Worm (Caenorhabditis elegans) whole organism, L4 larva: Measurements from ENCODE around the gene F36D3.16.

Experiments
- D1046.2 ChIP-seq: fragments of 200-800 bp; sonication (Bioruptor generic); IDR thresholded peaks from 2 replicates; pipeline ENCODE4 v1.3.6; 2022; ENCODE audit warnings: missing genetic modification characterization, missing compliant biosample characterization
- ZK337.2 ChIP-seq: fragments of 200-800 bp; sonication (Bioruptor generic); IDR thresholded peaks from 2 replicates; pipeline ENCODE4 v1.3.6; 2022; ENCODE audit warnings: missing genetic modification reagents, missing genetic modification characterization, missing compliant biosample characterization
- aha-1 ChIP-seq: fragments of 150-350 bp; peaks from one replicate; lab custom pipeline; 2014; ENCODE audit warnings: missing biosample characterization, missing genetic modification characterization
- ama-1 ChIP-seq: fragments of 150-350 bp; optimal IDR thresholded peaks from 2 replicates; lab custom pipeline; 2014; ENCODE audit warnings: inconsistent platforms, mixed read lengths
- fkh-10 ChIP-seq: fragments of 150-350 bp; optimal IDR thresholded peaks from 2 replicates; lab custom pipeline; 2014; ENCODE audit warnings: missing biosample characterization, missing genetic modification reagents, missing genetic modification characterization
- lin-13 ChIP-seq: fragments of 150-350 bp; optimal IDR thresholded peaks from 2 replicates; lab custom pipeline; 2014; ENCODE audit warnings: missing biosample characterization, missing genetic modification reagents, missing genetic modification characterization
- mdl-1 ChIP-seq, 2 experiments: fragments of 150-350 bp in 1 of 2; sonication (generic microtip) in 1 of 2; optimal IDR thresholded peaks; 2 replicates each; lab custom pipeline; 2014 to 2017; ENCODE audit warnings: missing biosample characterization in 2 of 2, missing genetic modification characterization in 2 of 2
- nhr-237 ChIP-seq: sonication (generic microtip); optimal IDR thresholded peaks from 2 replicates; lab custom pipeline; 2017; ENCODE audit warnings: missing biosample characterization, missing genetic modification characterization
- nhr-28 ChIP-seq: fragments of 150-350 bp; optimal IDR thresholded peaks from 2 replicates; lab custom pipeline; 2014; ENCODE audit warnings: missing biosample characterization, missing genetic modification characterization
- nhr-76 ChIP-seq: fragments of 150-350 bp; optimal IDR thresholded peaks from 2 replicates; lab custom pipeline; 2014; ENCODE audit warnings: missing biosample characterization, missing genetic modification characterization
- php-3 ChIP-seq: fragments of 200-800 bp; sonication (Bioruptor generic); IDR thresholded peaks from 2 replicates; pipeline ENCODE4 v1.3.6; 2022; ENCODE audit warnings: missing genetic modification reagents, missing genetic modification characterization, missing compliant biosample characterization
- rbr-2 ChIP-seq: sonication (generic microtip); optimal IDR thresholded peaks from 2 replicates; lab custom pipeline; 2016; ENCODE audit warnings: missing genotype, missing genetic modification characterization, missing compliant biosample characterization
- saeg-2 ChIP-seq: fragments of 200-800 bp; sonication (Bioruptor generic); IDR thresholded peaks from 2 replicates; pipeline ENCODE4 v1.3.6; 2022; ENCODE audit warnings: missing genetic modification reagents, missing genetic modification characterization, missing compliant biosample characterization
- unc-62 ChIP-seq, 3 experiments: fragments of 150-350 bp in 1 of 3; sonication (generic microtip); optimal IDR thresholded peaks in 2 of 3; peaks in 1 of 3; 1 replicate in 1 of 3; 2 replicates in 2 of 3; lab custom pipeline; 2014 to 2017; ENCODE audit warnings: missing biosample characterization in 3 of 3, missing genetic modification characterization in 3 of 3, missing genetic modification reagents in 3 of 3, missing genotype in 1 of 3

ce11 chrV:16570697-16571096 lies 42.8 kb downstream of the F36D3.16 start, which contains the start of gene nhr-233:
- TF ChIP-seq rbr-2 (tag; lab: Kevin White, UChicago): no peak
- TF ChIP-seq fkh-10 (GFP tag; lab: Kevin White, UChicago): no peak
- no peak for TF ChIP-seq saeg-2 (GFP tag; lab: Robert Waterston, UW)
- no peak for TF ChIP-seq lin-13 (GFP tag; lab: Kevin White, UChicago)
- no peak for TF ChIP-seq nhr-237
- no peak for TF ChIP-seq aha-1
- TF ChIP-seq D1046.2 (GFP tag; lab: Robert Waterston, UW): no peak
- TF ChIP-seq ZK337.2 (GFP tag; lab: Robert Waterston, UW): no peak
- TF ChIP-seq php-3 (GFP tag; lab: Robert Waterston, UW): no peak
- no peak for TF ChIP-seq ama-1 (lab: Kevin White, UChicago)
- peak in 1 of 2 experiments; percentile 19 for TF ChIP-seq unc-62 (GFP tag; optimal IDR thresholded peaks at IDR 0.05 in 1 of 2; lab: Kevin White, UChicago)
- TF ChIP-seq unc-62 (tag; optimal IDR thresholded peaks at IDR 0.05; lab: Kevin White, UChicago): no peak
- no peak for TF ChIP-seq nhr-76
- no peak for TF ChIP-seq mdl-1 (tag; optimal IDR thresholded peaks at IDR 0.05; lab: Kevin White, UChicago)
- no peak for TF ChIP-seq nhr-28 (tag; lab: Kevin White, UChicago)
